Fruit fly (Drosophila melanogaster) whole organism, embryonic: ENCODE data around the gene opa.

Experiments
- Adf1 ChIP-seq: fragments of 200-800 bp; sonication (Bioruptor generic); IDR thresholded peaks from 2 replicates; pipeline ENCODE4 v1.3.6; 2022; ENCODE audit warnings: missing biosample characterization, missing genetic modification characterization
- Blimp-1 ChIP-seq: fragments of 200-800 bp; sonication (Bioruptor generic); optimal IDR thresholded peaks from 3 replicates; lab custom pipeline; 2018; ENCODE audit warnings: missing biosample characterization, missing genetic modification characterization, mild to moderate bottlenecking, moderate library complexity, missing genetic modification reagents
- BtbVII ChIP-seq: fragments of 200-800 bp; sonication (Bioruptor generic); optimal IDR thresholded peaks from 3 replicates; lab custom pipeline; 2017; ENCODE audit warnings: missing biosample characterization, mild to moderate bottlenecking, missing genetic modification characterization
- CG10267 ChIP-seq: fragments of 200-800 bp; sonication (Bioruptor generic); optimal IDR thresholded peaks from 2 replicates; lab custom pipeline; 2018; ENCODE audit warnings: missing biosample characterization, mild to moderate bottlenecking, missing genetic modification characterization, moderate library complexity
- CG11696 ChIP-seq: fragments of 200-800 bp; sonication (Bioruptor generic); IDR thresholded peaks from 2 replicates; pipeline ENCODE4 v1.3.6; 2022; ENCODE audit warnings: missing biosample characterization, missing genetic modification characterization
- CG12659 ChIP-seq: fragments of 200-800 bp; sonication (Bioruptor generic); optimal IDR thresholded peaks from 3 replicates; lab custom pipeline; 2017; ENCODE audit warnings: mild to moderate bottlenecking, missing biosample characterization, missing genetic modification reagents, missing genetic modification characterization
- CG12942 ChIP-seq: fragments of 200-800 bp; sonication (Bioruptor generic); optimal IDR thresholded peaks from 3 replicates; lab custom pipeline; 2016; ENCODE audit warnings: missing biosample characterization, missing genetic modification characterization
- CG13424 ChIP-seq: fragments of 200-800 bp; sonication (Bioruptor generic); optimal IDR thresholded peaks from 2 replicates; lab custom pipeline; 2019; ENCODE audit warnings: missing biosample characterization, mild to moderate bottlenecking, missing genetic modification characterization, moderate library complexity
- CG13775 ChIP-seq: fragments of 200-800 bp; sonication (Bioruptor generic); optimal IDR thresholded peaks from 3 replicates; lab custom pipeline; 2017; ENCODE audit warnings: missing biosample characterization, mild to moderate bottlenecking, missing genetic modification characterization
- CG15696 ChIP-seq: fragments of 200-800 bp; sonication (Bioruptor generic); optimal IDR thresholded peaks from 2 replicates; lab custom pipeline; 2019; ENCODE audit warnings: missing biosample characterization, mild to moderate bottlenecking, missing genetic modification characterization, moderate library complexity
- CG31224 ChIP-seq: fragments of 200-800 bp; sonication (Bioruptor generic); IDR thresholded peaks from 2 replicates; pipeline ENCODE4 v1.3.6; 2022; ENCODE audit warnings: missing biosample characterization, missing genetic modification characterization
- CG31365 ChIP-seq: fragments of 200-800 bp; sonication (Bioruptor generic); optimal IDR thresholded peaks from 2 replicates; lab custom pipeline; 2018; ENCODE audit warnings: missing biosample characterization, mild to moderate bottlenecking, missing genetic modification characterization
- CG32532 ChIP-seq: fragments of 200-800 bp; sonication (Bioruptor generic); IDR thresholded peaks from 2 replicates; pipeline ENCODE4 v1.3.6; 2022; ENCODE audit warnings: missing biosample characterization, missing genetic modification characterization
- CG3407 ChIP-seq: fragments of 200-800 bp; sonication (Bioruptor generic); optimal IDR thresholded peaks from 2 replicates; lab custom pipeline; 2018; ENCODE audit warnings: missing biosample characterization, mild to moderate bottlenecking, missing genetic modification characterization
- CG7839 ChIP-seq: fragments of 200-800 bp; sonication (Bioruptor generic); optimal IDR thresholded peaks from 3 replicates; lab custom pipeline; 2018; ENCODE audit warnings: missing biosample characterization, mild to moderate bottlenecking, missing genetic modification characterization, moderate library complexity
- CG7987 ChIP-seq: fragments of 200-800 bp; sonication (Bioruptor generic); optimal IDR thresholded peaks from 2 replicates; lab custom pipeline; 2018; ENCODE audit warnings: missing biosample characterization, mild to moderate bottlenecking, missing genetic modification characterization, moderate library complexity
- CG8290 ChIP-seq, 3 experiments: fragments of 200-800 bp; sonication (Bioruptor generic); optimal IDR thresholded peaks; 2 replicates each; lab custom pipeline; 2016 to 2019; ENCODE audit warnings: missing biosample characterization in 3 of 3, missing genetic modification characterization in 3 of 3, mild to moderate bottlenecking in 2 of 3, moderate library complexity in 1 of 3
- CG9215 ChIP-seq: fragments of 200-800 bp; sonication (Bioruptor generic); IDR thresholded peaks from 2 replicates; pipeline ENCODE4 v1.3.6; 2022; ENCODE audit warnings: missing biosample characterization, missing genetic modification characterization
- CG9932 ChIP-seq: fragments of 200-800 bp; sonication (Bioruptor generic); IDR thresholded peaks from 2 replicates; pipeline ENCODE4 v1.3.6; 2022; ENCODE audit warnings: missing biosample characterization, missing genetic modification characterization
- CHES-1-like ChIP-seq: fragments of 200-800 bp; sonication (Bioruptor generic); optimal IDR thresholded peaks from 2 replicates; lab custom pipeline; 2016; ENCODE audit warnings: missing biosample characterization, missing genetic modification characterization
- Camta ChIP-seq: fragments of 200-800 bp; sonication (Bioruptor generic); optimal IDR thresholded peaks from 2 replicates; lab custom pipeline; 2016; ENCODE audit warnings: missing biosample characterization, missing genetic modification characterization
- Dad ChIP-seq: fragments of 200-800 bp; sonication (Bioruptor generic); optimal IDR thresholded peaks from 3 replicates; lab custom pipeline; 2016; ENCODE audit warnings: missing biosample characterization, missing genetic modification characterization
- Doc3 ChIP-seq: fragments of 200-800 bp; sonication (Bioruptor generic); IDR thresholded peaks from 3 replicates; pipeline ENCODE4 v1.3.6; 2022; ENCODE audit warnings: missing biosample characterization, missing genetic modification characterization; ENCODE audit not compliant: partially characterized antibody
- Drgx ChIP-seq: fragments of 200-800 bp; sonication (Bioruptor generic); IDR thresholded peaks from 2 replicates; pipeline ENCODE4 v1.3.6; 2022; ENCODE audit warnings: missing biosample characterization, missing genetic modification characterization
- Fer1 ChIP-seq: fragments of 200-800 bp; sonication (Bioruptor generic); optimal IDR thresholded peaks from 2 replicates; lab custom pipeline; 2017; ENCODE audit warnings: missing biosample characterization, mild to moderate bottlenecking, missing genetic modification characterization
- Hr3 ChIP-seq: fragments of 200-800 bp; sonication (Bioruptor generic); optimal IDR thresholded peaks from 3 replicates; lab custom pipeline; 2016; ENCODE audit warnings: missing biosample characterization, missing genetic modification characterization
- Lpt ChIP-seq: fragments of >200 bp; optimal IDR thresholded peaks from 2 replicates; lab custom pipeline; 2018; ENCODE audit warnings: missing biosample characterization, missing genetic modification characterization
- Meics ChIP-seq: fragments of 200-800 bp; sonication (Bioruptor generic); optimal IDR thresholded peaks from 2 replicates; lab custom pipeline; 2017; ENCODE audit warnings: missing biosample characterization, mild to moderate bottlenecking, missing genetic modification characterization
- NK7.1 ChIP-seq: fragments of 200-800 bp; sonication (Bioruptor generic); optimal IDR thresholded peaks from 3 replicates; lab custom pipeline; 2016; ENCODE audit warnings: missing biosample characterization, missing genetic modification characterization
- Nf-YA ChIP-seq: fragments of 200-800 bp; sonication (Bioruptor generic); IDR thresholded peaks from 2 replicates; pipeline ENCODE4 v1.3.6; 2022; ENCODE audit warnings: missing biosample characterization, missing genetic modification characterization
- Sox100B ChIP-seq: fragments of 200-800 bp; sonication (Bioruptor generic); optimal IDR thresholded peaks from 3 replicates; lab custom pipeline; 2018; ENCODE audit warnings: missing biosample characterization, mild to moderate bottlenecking, missing genetic modification characterization
- Sry-δ ChIP-seq: fragments of 200-800 bp; sonication (Bioruptor generic); optimal IDR thresholded peaks from 2 replicates; lab custom pipeline; 2016; ENCODE audit warnings: missing biosample characterization, missing genetic modification characterization
- Xrp1 ChIP-seq: fragments of 200-800 bp; sonication (Bioruptor generic); IDR thresholded peaks from 2 replicates; pipeline ENCODE4 v1.3.6; 2022; ENCODE audit warnings: missing biosample characterization, missing genetic modification characterization
- ara ChIP-seq: fragments of 200-800 bp; sonication (Bioruptor generic); IDR thresholded peaks from 2 replicates; pipeline ENCODE4 v1.3.6; 2022; ENCODE audit warnings: missing biosample characterization, missing genetic modification characterization
- ash1 ChIP-seq: fragments of 200-800 bp; sonication (Bioruptor generic); optimal IDR thresholded peaks from 2 replicates; lab custom pipeline; 2018; ENCODE audit warnings: missing biosample characterization, mild to moderate bottlenecking, missing genetic modification characterization
- emc ChIP-seq: fragments of 200-800 bp; sonication (Bioruptor generic); optimal IDR thresholded peaks from 2 replicates; lab custom pipeline; 2016; ENCODE audit warnings: missing biosample characterization, missing genetic modification characterization
- en ChIP-seq: fragments of 200-800 bp; sonication (Bioruptor generic); optimal IDR thresholded peaks from 2 replicates; lab custom pipeline; 2016; ENCODE audit warnings: missing biosample characterization, missing genetic modification characterization
- eve ChIP-seq, 2 experiments: fragments of >200 bp; optimal IDR thresholded peaks; 2 replicates each; lab custom pipeline; 2017; ENCODE audit warnings: missing biosample characterization in 2 of 2, missing genetic modification characterization in 2 of 2
- exex ChIP-seq: fragments of 200-800 bp; sonication (Bioruptor generic); optimal IDR thresholded peaks from 4 replicates; lab custom pipeline; 2018; ENCODE audit warnings: missing biosample characterization, mild to moderate bottlenecking, missing genetic modification characterization, moderate library complexity
- her ChIP-seq: fragments of 200-800 bp; sonication (Bioruptor generic); optimal IDR thresholded peaks from 2 replicates; lab custom pipeline; 2016; ENCODE audit warnings: missing biosample characterization, missing genetic modification characterization
- insv ChIP-seq, 2 experiments: fragments of 200-800 bp; sonication (Bioruptor generic); optimal IDR thresholded peaks; 3 replicates each; lab custom pipeline; 2016 to 2018; ENCODE audit warnings: missing biosample characterization in 2 of 2, missing genetic modification characterization in 2 of 2
- lbe ChIP-seq: fragments of 200-800 bp; sonication (Bioruptor generic); optimal IDR thresholded peaks from 2 replicates; lab custom pipeline; 2016; ENCODE audit warnings: missing biosample characterization, mild to moderate bottlenecking, missing genetic modification characterization
- lmd ChIP-seq: fragments of 200-800 bp; sonication (Bioruptor generic); IDR thresholded peaks from 2 replicates; pipeline ENCODE4 v1.3.6; 2022; ENCODE audit warnings: missing biosample characterization, missing genetic modification characterization
- pros ChIP-seq: fragments of 200-800 bp; sonication (Bioruptor generic); optimal IDR thresholded peaks from 3 replicates; lab custom pipeline; 2019; ENCODE audit warnings: missing biosample characterization, mild to moderate bottlenecking, missing genetic modification characterization, moderate library complexity
- sc ChIP-seq, 3 experiments: fragments of >200 bp in 2 of 3; fragments of 200-800 bp in 1 of 3; sonication (Bioruptor generic) in 1 of 3; optimal IDR thresholded peaks; 2 replicates in 2 of 3; 3 replicates in 1 of 3; lab custom pipeline; 2017; ENCODE audit warnings: mild to moderate bottlenecking in 1 of 3, missing biosample characterization in 1 of 3, missing genetic modification characterization in 1 of 3, missing genetic modification reagents in 1 of 3
- sisA ChIP-seq: fragments of 200-800 bp; sonication (Bioruptor generic); IDR thresholded peaks from 2 replicates; pipeline ENCODE4 v1.3.6; 2022; ENCODE audit warnings: missing biosample characterization, missing genetic modification characterization
- so ChIP-seq: fragments of 200-800 bp; sonication (Bioruptor generic); IDR thresholded peaks from 3 replicates; pipeline ENCODE4 v1.3.6; 2022; ENCODE audit warnings: missing biosample characterization, missing genetic modification characterization
- stc ChIP-seq: fragments of 200-800 bp; sonication (Bioruptor generic); IDR thresholded peaks from 2 replicates; pipeline ENCODE4 v1.3.6; 2022; ENCODE audit warnings: missing biosample characterization, missing genetic modification characterization
- tio ChIP-seq: fragments of 200-800 bp; sonication (Bioruptor generic); optimal IDR thresholded peaks from 2 replicates; lab custom pipeline; 2017; ENCODE audit warnings: missing biosample characterization, missing genetic modification characterization, inconsistent platforms
- ttk ChIP-seq: fragments of 200-800 bp; sonication (Bioruptor generic); IDR thresholded peaks from 2 replicates; pipeline ENCODE4 v2.1.2; 2022; ENCODE audit warnings: missing biosample characterization, missing genetic modification characterization

Gene opa

dm6 chr3R:4811936-4812534 is 40.6 kb upstream of the opa start, which contains the start of the genes Hus1-like and ctrip (continued):
- TF ChIP-seq CG15696 (tag; lab: Kevin White, UChicago) = no peak
- TF ChIP-seq BtbVII (GFP tag; lab: Kevin White, UChicago) = peak; percentile 7
- no peak for TF ChIP-seq Dad (GFP tag; lab: Kevin White, UChicago)
- TF ChIP-seq tio (GFP tag; lab: Kevin White, UChicago) = no peak
- no peak for TF ChIP-seq eve (GFP tag; optimal IDR thresholded peaks at IDR 0.05; lab: Kevin White, UChicago)
- TF ChIP-seq Drgx (GFP tag; lab: Robert Waterston, UW) = no peak
- TF ChIP-seq Xrp1 (GFP tag; lab: Robert Waterston, UW) = no peak
- TF ChIP-seq CG13775 = peak; percentile 15
- TF ChIP-seq Lpt = no peak
- TF ChIP-seq ara (GFP tag; lab: Robert Waterston, UW) = no peak
- no peak for TF ChIP-seq Blimp-1 (GFP tag; lab: Kevin White, UChicago)
- TF ChIP-seq CG9932 (GFP tag; lab: Robert Waterston, UW) = peak; percentile 46
- no peak for TF ChIP-seq CG31224
- TF ChIP-seq CG11696 (GFP tag; lab: Robert Waterston, UW) = no peak
- TF ChIP-seq Sry-δ (GFP tag; lab: Kevin White, UChicago) = peak; percentile 53
- no peak for TF ChIP-seq CHES-1-like (GFP tag; lab: Kevin White, UChicago)
- TF ChIP-seq Sox100B (GFP tag; lab: Kevin White, UChicago) = no peak
- TF ChIP-seq Fer1 (GFP tag; lab: Kevin White, UChicago) = peak; percentile 48
- TF ChIP-seq Camta (GFP tag; lab: Kevin White, UChicago) = no peak
- peak; percentile 22 for TF ChIP-seq Meics (GFP tag; lab: Kevin White, UChicago)
- TF ChIP-seq pros (GFP tag; lab: Kevin White, UChicago) = no peak
- TF ChIP-seq CG10267 (tag; lab: Kevin White, UChicago) = peak; percentile 6
- TF ChIP-seq ash1 = no peak
- no peak for TF ChIP-seq Nf-YA (GFP tag; lab: Robert Waterston, UW)
- no peak for TF ChIP-seq sisA (GFP tag; lab: Robert Waterston, UW)
- TF ChIP-seq ttk = no peak
- TF ChIP-seq her (GFP tag; lab: Kevin White, UChicago) = no peak
- TF ChIP-seq CG7839 (tag; lab: Kevin White, UChicago) = peak; percentile 3
- TF ChIP-seq CG32532 (GFP tag; lab: Robert Waterston, UW) = peak; percentile 28; the same call in 1 of the 2 replicates
- no peak for TF ChIP-seq CG7987
- no peak for TF ChIP-seq Adf1 (GFP tag; lab: Robert Waterston, UW)
- peak; percentile 15 for TF ChIP-seq CG31365 (tag; lab: Kevin White, UChicago)
- no peak for TF ChIP-seq CG8290 (GFP tag; optimal IDR thresholded peaks at IDR 0.05; lab: Kevin White, UChicago)
- TF ChIP-seq CG8290 (tag; optimal IDR thresholded peaks at IDR 0.05; lab: Kevin White, UChicago) = peak in 1 of 2 experiments; percentile 60
- TF ChIP-seq stc (GFP tag; lab: Robert Waterston, UW) = no peak
- no peak for TF ChIP-seq emc
- TF ChIP-seq sc (optimal IDR thresholded peaks at IDR 0.05; lab: Kevin White, UChicago) = no peak
- TF ChIP-seq sc (GFP tag; optimal IDR thresholded peaks at IDR 0.05; lab: Kevin White, UChicago) = no peak
- no peak for TF ChIP-seq CG12942 (GFP tag; lab: Kevin White, UChicago)
- no peak for TF ChIP-seq Doc3 (GFP tag; lab: Robert Waterston, UW)
- TF ChIP-seq lbe = no peak
- TF ChIP-seq NK7.1 (GFP tag; lab: Kevin White, UChicago) = no peak
- no peak for TF ChIP-seq CG9215 (GFP tag; lab: Robert Waterston, UW)
- no peak for TF ChIP-seq insv (GFP tag; optimal IDR thresholded peaks at IDR 0.05; lab: Kevin White, UChicago)
- no peak for TF ChIP-seq so (GFP tag; lab: Robert Waterston, UW)
- TF ChIP-seq CG3407 (GFP tag; lab: Kevin White, UChicago) = no peak
- TF ChIP-seq exex (tag; lab: Kevin White, UChicago) = no peak
- peak; percentile 87 for TF ChIP-seq CG12659 (GFP tag; lab: Kevin White, UChicago)
- TF ChIP-seq CG13424 (tag; lab: Kevin White, UChicago) = no peak
- no peak for TF ChIP-seq en (GFP tag; lab: Kevin White, UChicago)
- TF ChIP-seq lmd (GFP tag; lab: Robert Waterston, UW) = 0 out of 2 replicates have a peak, but pooled peaks have one; percentile 12
- TF ChIP-seq Hr3 (GFP tag; lab: Kevin White, UChicago) = no peak
